Worm (Caenorhabditis elegans): ENCODE measurements around the gene dsl-7.

ce11 chrV:12974047-12974446, 18.9 kb upstream of the dsl-7 start:
- TF ChIP-seq scrt-1 (GFP tag; IDR thresholded peaks at IDR 0.05), result no peak
- no peak for TF ChIP-seq hnd-1 (tag; optimal IDR thresholded peaks at IDR 0.05)
- no peak for TF ChIP-seq ama-1 (optimal IDR thresholded peaks at IDR 0.05)
- TF ChIP-seq tbx-11 (GFP tag; IDR thresholded peaks at IDR 0.05), result no peak
- no peak for TF ChIP-seq hmbx-1 (tag; optimal IDR thresholded peaks at IDR 0.05)
- TF ChIP-seq ceh-36 (tag; optimal IDR thresholded peaks at IDR 0.05), result no peak
- TF ChIP-seq B0310.2 (tag; optimal IDR thresholded peaks at IDR 0.05), result no peak
